Fruit fly (Drosophila melanogaster) whole organism, embryonic: ENCODE results near the gene Rh2.

Experiments used
- Atf6 ChIP-seq: fragments of 200-800 bp; sonication (Bioruptor generic); IDR thresholded peaks from 2 replicates; pipeline ENCODE4 v1.3.6; 2022; ENCODE audit warnings: missing biosample characterization, missing genetic modification characterization
- Blimp-1 ChIP-seq: fragments of 200-800 bp; sonication (Bioruptor generic); optimal IDR thresholded peaks from 3 replicates; lab custom pipeline; 2018; ENCODE audit warnings: missing biosample characterization, missing genetic modification characterization, mild to moderate bottlenecking, moderate library complexity, missing genetic modification reagents
- BtbVII ChIP-seq: fragments of 200-800 bp; sonication (Bioruptor generic); optimal IDR thresholded peaks from 3 replicates; lab custom pipeline; 2017; ENCODE audit warnings: missing biosample characterization, mild to moderate bottlenecking, missing genetic modification characterization
- CG10267 ChIP-seq: fragments of 200-800 bp; sonication (Bioruptor generic); optimal IDR thresholded peaks from 2 replicates; lab custom pipeline; 2018; ENCODE audit warnings: missing biosample characterization, mild to moderate bottlenecking, missing genetic modification characterization, moderate library complexity
- CG10979 ChIP-seq: fragments of 200-800 bp; sonication (Bioruptor generic); optimal IDR thresholded peaks from 2 replicates; lab custom pipeline; 2018; ENCODE audit warnings: missing biosample characterization, mild to moderate bottlenecking, missing genetic modification characterization, moderate library complexity
- CG12219 ChIP-seq: fragments of 200-800 bp; sonication (Bioruptor generic); optimal IDR thresholded peaks from 3 replicates; lab custom pipeline; 2018; ENCODE audit warnings: missing biosample characterization, mild to moderate bottlenecking, missing genetic modification characterization
- CG12769 ChIP-seq: fragments of 200-800 bp; sonication (Bioruptor generic); optimal IDR thresholded peaks from 2 replicates; lab custom pipeline; 2019; ENCODE audit warnings: missing biosample characterization, mild to moderate bottlenecking, missing genetic modification characterization, moderate library complexity
- CG14710 ChIP-seq: fragments of 200-800 bp; sonication (Bioruptor generic); optimal IDR thresholded peaks from 3 replicates; lab custom pipeline; 2019; ENCODE audit warnings: missing biosample characterization, mild to moderate bottlenecking, missing genetic modification characterization, moderate library complexity
- CG15269 ChIP-seq: fragments of 200-800 bp; sonication (Bioruptor generic); optimal IDR thresholded peaks from 2 replicates; lab custom pipeline; 2018; ENCODE audit warnings: missing biosample characterization, mild to moderate bottlenecking, missing genetic modification characterization, moderate library complexity
- CG1647 ChIP-seq: fragments of 200-800 bp; sonication (Bioruptor generic); optimal IDR thresholded peaks from 3 replicates; lab custom pipeline; 2016; ENCODE audit warnings: missing biosample characterization, missing genetic modification characterization
- CG17568 ChIP-seq: fragments of 200-800 bp; sonication (Bioruptor generic); optimal IDR thresholded peaks from 2 replicates; lab custom pipeline; 2018; ENCODE audit warnings: missing biosample characterization, mild to moderate bottlenecking, missing genetic modification characterization, moderate library complexity
- CG17802 ChIP-seq: fragments of 200-800 bp; sonication (Bioruptor generic); optimal IDR thresholded peaks from 2 replicates; lab custom pipeline; 2018; ENCODE audit warnings: missing biosample characterization, mild to moderate bottlenecking, missing genetic modification characterization, moderate library complexity
- CG1792 ChIP-seq: fragments of 200-800 bp; sonication (Bioruptor generic); optimal IDR thresholded peaks from 2 replicates; lab custom pipeline; 2016; ENCODE audit warnings: missing biosample characterization, missing genetic modification characterization
- CG18262 ChIP-seq: fragments of 200-800 bp; optimal IDR thresholded peaks from 3 replicates; lab custom pipeline; 2019; ENCODE audit warnings: missing biosample characterization, mild to moderate bottlenecking, missing genetic modification characterization, moderate library complexity
- CG18476 ChIP-seq: fragments of 200-800 bp; sonication (Bioruptor generic); optimal IDR thresholded peaks from 2 replicates; lab custom pipeline; 2016; ENCODE audit warnings: missing biosample characterization, mild to moderate bottlenecking, missing genetic modification characterization
- CG5953 ChIP-seq: fragments of 200-800 bp; sonication (Bioruptor generic); IDR thresholded peaks from 2 replicates; pipeline ENCODE4 v1.3.6; 2022; ENCODE audit warnings: missing biosample characterization, missing genetic modification characterization
- CG7372 ChIP-seq: fragments of 200-800 bp; sonication (Bioruptor generic); IDR thresholded peaks from 2 replicates; pipeline ENCODE4 v1.3.6; 2022; ENCODE audit warnings: missing biosample characterization, missing genetic modification characterization
- CG9932 ChIP-seq: fragments of 200-800 bp; sonication (Bioruptor generic); IDR thresholded peaks from 2 replicates; pipeline ENCODE4 v1.3.6; 2022; ENCODE audit warnings: missing biosample characterization, missing genetic modification characterization
- Camta ChIP-seq: fragments of 200-800 bp; sonication (Bioruptor generic); optimal IDR thresholded peaks from 2 replicates; lab custom pipeline; 2016; ENCODE audit warnings: missing biosample characterization, missing genetic modification characterization
- Dip2 ChIP-seq: fragments of 200-800 bp; sonication (Bioruptor generic); IDR thresholded peaks from 2 replicates; pipeline ENCODE4 v1.3.6; 2022; ENCODE audit warnings: missing biosample characterization, missing genetic modification characterization
- Doc3 ChIP-seq: fragments of 200-800 bp; sonication (Bioruptor generic); IDR thresholded peaks from 3 replicates; pipeline ENCODE4 v1.3.6; 2022; ENCODE audit warnings: missing biosample characterization, missing genetic modification characterization; ENCODE audit not compliant: partially characterized antibody
- HLH4C ChIP-seq: fragments of 200-800 bp; sonication (Bioruptor generic); IDR thresholded peaks from 3 replicates; pipeline ENCODE4 v1.3.6; 2022; ENCODE audit warnings: missing biosample characterization, missing genetic modification characterization; ENCODE audit not compliant: partially characterized antibody
- HLH54F ChIP-seq: fragments of 200-800 bp; sonication (Bioruptor generic); optimal IDR thresholded peaks from 3 replicates; lab custom pipeline; 2016; ENCODE audit warnings: missing biosample characterization, missing genetic modification characterization
- HLHmδ ChIP-seq: fragments of 200-800 bp; sonication (Bioruptor generic); optimal IDR thresholded peaks from 2 replicates; lab custom pipeline; 2018; ENCODE audit warnings: missing biosample characterization, mild to moderate bottlenecking, missing genetic modification characterization, moderate library complexity
- MBD-R2 ChIP-seq: fragments of 200-800 bp; sonication (Bioruptor generic); IDR thresholded peaks from 2 replicates; pipeline ENCODE4 v1.3.6; 2022; ENCODE audit warnings: missing biosample characterization, missing genetic modification characterization
- Mad ChIP-seq: fragments of 200-800 bp; sonication (Bioruptor generic); optimal IDR thresholded peaks from 2 replicates; lab custom pipeline; 2016; ENCODE audit warnings: missing biosample characterization, missing genetic modification characterization
- NC2β ChIP-seq: fragments of 200-800 bp; sonication (Bioruptor generic); optimal IDR thresholded peaks from 2 replicates; lab custom pipeline; 2016; ENCODE audit warnings: missing biosample characterization, missing genetic modification characterization
- Nf-YA ChIP-seq: fragments of 200-800 bp; sonication (Bioruptor generic); IDR thresholded peaks from 2 replicates; pipeline ENCODE4 v1.3.6; 2022; ENCODE audit warnings: missing biosample characterization, missing genetic modification characterization
- Oli ChIP-seq: fragments of 200-800 bp; sonication (Bioruptor generic); optimal IDR thresholded peaks from 2 replicates; lab custom pipeline; 2018; ENCODE audit warnings: missing biosample characterization, mild to moderate bottlenecking, missing genetic modification characterization, moderate library complexity
- Spps ChIP-seq: fragments of 200-800 bp; sonication (Bioruptor generic); optimal IDR thresholded peaks from 2 replicates; lab custom pipeline; 2018; ENCODE audit warnings: missing biosample characterization, mild to moderate bottlenecking, missing genetic modification characterization
- Sry-β ChIP-seq: fragments of 200-800 bp; sonication (Bioruptor generic); optimal IDR thresholded peaks from 2 replicates; lab custom pipeline; 2018; ENCODE audit warnings: missing biosample characterization, mild to moderate bottlenecking, missing genetic modification characterization, moderate library complexity
- Xrp1 ChIP-seq: fragments of 200-800 bp; sonication (Bioruptor generic); IDR thresholded peaks from 2 replicates; pipeline ENCODE4 v1.3.6; 2022; ENCODE audit warnings: missing biosample characterization, missing genetic modification characterization
- al ChIP-seq: fragments of 200-800 bp; sonication (Bioruptor generic); IDR thresholded peaks from 2 replicates; pipeline ENCODE4 v1.3.6; 2022; ENCODE audit warnings: missing biosample characterization, missing genetic modification characterization
- ap ChIP-seq: fragments of 200-800 bp; sonication (Bioruptor generic); IDR thresholded peaks from 2 replicates; pipeline ENCODE4 v1.3.6; 2022; ENCODE audit warnings: missing biosample characterization, missing genetic modification characterization
- chn ChIP-seq: fragments of 200-800 bp; sonication (Bioruptor generic); optimal IDR thresholded peaks from 2 replicates; lab custom pipeline; 2016; ENCODE audit warnings: missing biosample characterization, missing genetic modification characterization
- dimm ChIP-seq: fragments of 200-800 bp; sonication (Bioruptor generic); IDR thresholded peaks from 2 replicates; pipeline ENCODE4 v1.3.6; 2022; ENCODE audit warnings: missing biosample characterization, missing genetic modification characterization
- fd102C ChIP-seq: fragments of 200-800 bp; sonication (Bioruptor generic); optimal IDR thresholded peaks from 2 replicates; lab custom pipeline; 2018; ENCODE audit warnings: missing biosample characterization, mild to moderate bottlenecking, missing genetic modification characterization, moderate library complexity
- fu2 ChIP-seq: fragments of 200-800 bp; sonication (Bioruptor generic); optimal IDR thresholded peaks from 2 replicates; lab custom pipeline; 2016; ENCODE audit warnings: missing biosample characterization, missing genetic modification characterization
- grn ChIP-seq: fragments of 200-800 bp; sonication (Bioruptor generic); optimal IDR thresholded peaks from 3 replicates; lab custom pipeline; 2017; ENCODE audit warnings: missing biosample characterization, missing genetic modification characterization
- lmd ChIP-seq: fragments of 200-800 bp; sonication (Bioruptor generic); IDR thresholded peaks from 2 replicates; pipeline ENCODE4 v1.3.6; 2022; ENCODE audit warnings: missing biosample characterization, missing genetic modification characterization
- mam ChIP-seq: fragments of 200-800 bp; sonication (Bioruptor generic); optimal IDR thresholded peaks from 3 replicates; lab custom pipeline; 2016; ENCODE audit warnings: missing biosample characterization, missing genetic modification characterization
- nom ChIP-seq: fragments of 200-800 bp; sonication (Bioruptor generic); optimal IDR thresholded peaks from 2 replicates; lab custom pipeline; 2017; ENCODE audit warnings: missing biosample characterization, missing genetic modification characterization, mild to moderate bottlenecking, moderate library complexity, missing genetic modification reagents
- org-1 ChIP-seq: fragments of 200-800 bp; sonication (Bioruptor generic); optimal IDR thresholded peaks from 2 replicates; lab custom pipeline; 2017; ENCODE audit warnings: missing biosample characterization, missing genetic modification characterization
- pita ChIP-seq: fragments of 200-800 bp; sonication (Bioruptor generic); optimal IDR thresholded peaks from 2 replicates; lab custom pipeline; 2017; ENCODE audit warnings: missing biosample characterization, mild to moderate bottlenecking, missing genetic modification characterization
- repo ChIP-seq: fragments of 200-800 bp; sonication (Bioruptor generic); optimal IDR thresholded peaks from 2 replicates; lab custom pipeline; 2016; ENCODE audit warnings: missing biosample characterization, missing genetic modification characterization
- sima ChIP-seq: fragments of 200-800 bp; sonication (Bioruptor generic); optimal IDR thresholded peaks from 2 replicates; lab custom pipeline; 2016; ENCODE audit warnings: missing biosample characterization, missing genetic modification characterization
- stc ChIP-seq: fragments of 200-800 bp; sonication (Bioruptor generic); IDR thresholded peaks from 2 replicates; pipeline ENCODE4 v1.3.6; 2022; ENCODE audit warnings: missing biosample characterization, missing genetic modification characterization
- tin ChIP-seq: fragments of 200-800 bp; sonication (Bioruptor generic); optimal IDR thresholded peaks from 3 replicates; lab custom pipeline; 2016; ENCODE audit warnings: missing biosample characterization, missing genetic modification characterization
- tna ChIP-seq: fragments of 200-800 bp; sonication (Bioruptor generic); IDR thresholded peaks from 2 replicates; pipeline ENCODE4 v1.3.6; 2022; ENCODE audit warnings: missing biosample characterization, missing genetic modification characterization; ENCODE audit not compliant: partially characterized antibody
- twi ChIP-seq: fragments of 200-800 bp; optimal IDR thresholded peaks from 2 replicates; lab custom pipeline; 2019; ENCODE audit warnings: missing biosample characterization, mild to moderate bottlenecking, missing genetic modification characterization, moderate library complexity
- zen ChIP-seq: fragments of 200-800 bp; sonication (Bioruptor generic); optimal IDR thresholded peaks from 3 replicates; lab custom pipeline; 2018; ENCODE audit warnings: missing biosample characterization, mild to moderate bottlenecking, missing genetic modification characterization, moderate library complexity

Rh2 gene

dm6 chr3R:18928346-18928917 lies 29.2 kb downstream of the Rh2 start, which contains the start of gene Mpc1 (continued):
- TF ChIP-seq lmd (GFP tag; lab: Robert Waterston, UW) (no peak; the same call in 1 of the 2 replicates), Doc3 (GFP tag; lab: Robert Waterston, UW) (peak; percentile 70), HLHmδ (GFP tag; lab: Kevin White, UChicago) (no peak), CG1792 (GFP tag; lab: Kevin White, UChicago) (no peak), mam (GFP tag; lab: Kevin White, UChicago) (no peak), grn (no peak), MBD-R2 (GFP tag; lab: Robert Waterston, UW) (peak; percentile 45), tin (no peak), nom (GFP tag; lab: Kevin White, UChicago) (peak; percentile 5), CG18262 (no peak), ap (no peak), al (no peak), Spps (tag; lab: Kevin White, UChicago) (no peak), Dip2 (GFP tag; lab: Robert Waterston, UW) (no peak), Atf6 (no peak), Blimp-1 (GFP tag; lab: Kevin White, UChicago) (no peak), twi (tag; lab: Kevin White, UChicago) (no peak), CG12219 (GFP tag; lab: Kevin White, UChicago) (no peak), CG10979 (tag; lab: Kevin White, UChicago) (no peak), Nf-YA (GFP tag; lab: Robert Waterston, UW) (no peak), Sry-β (no peak), CG10267 (tag; lab: Kevin White, UChicago) (no peak), CG15269 (tag; lab: Kevin White, UChicago) (no peak), fu2 (GFP tag; lab: Kevin White, UChicago) (no peak), CG18476 (GFP tag; lab: Kevin White, UChicago) (no peak), NC2β (GFP tag; lab: Kevin White, UChicago) (no peak), zen (tag; lab: Kevin White, UChicago) (no peak), Xrp1 (GFP tag; lab: Robert Waterston, UW) (peak; percentile 61), sima (GFP tag; lab: Kevin White, UChicago) (no peak), org-1 (GFP tag; lab: Kevin White, UChicago) (no peak), CG7372 (GFP tag; lab: Robert Waterston, UW) (0 out of 2 replicates have a peak, but pooled peaks have one; percentile 7), CG9932 (GFP tag; lab: Robert Waterston, UW) (peak; percentile 78), stc (GFP tag; lab: Robert Waterston, UW) (no peak), CG17802 (tag; lab: Kevin White, UChicago) (no peak), CG17568 (GFP tag; lab: Kevin White, UChicago) (peak; percentile 39), HLH4C (peak; percentile 72), BtbVII (GFP tag; lab: Kevin White, UChicago) (no peak), Camta (no peak), pita (GFP tag; lab: Kevin White, UChicago) (no peak), tna (GFP tag; lab: Robert Waterston, UW) (peak; percentile 57), CG12769 (tag; lab: Kevin White, UChicago) (no peak), chn (GFP tag; lab: Kevin White, UChicago) (no peak), dimm (GFP tag; lab: Robert Waterston, UW) (no peak), HLH54F (GFP tag; lab: Kevin White, UChicago) (no peak), CG5953 (GFP tag; lab: Robert Waterston, UW) (no peak), repo (GFP tag; lab: Kevin White, UChicago) (no peak), CG1647 (GFP tag; lab: Kevin White, UChicago) (no peak), Mad (GFP tag; lab: Kevin White, UChicago) (no peak), CG14710 (tag; lab: Kevin White, UChicago) (peak; percentile 73), fd102C (no peak), Oli (tag; lab: Kevin White, UChicago) (no peak)
